Worm (Caenorhabditis elegans): Measurements from ENCODE around the gene C11E4.6.

C11E4.6 gene

DNA sequence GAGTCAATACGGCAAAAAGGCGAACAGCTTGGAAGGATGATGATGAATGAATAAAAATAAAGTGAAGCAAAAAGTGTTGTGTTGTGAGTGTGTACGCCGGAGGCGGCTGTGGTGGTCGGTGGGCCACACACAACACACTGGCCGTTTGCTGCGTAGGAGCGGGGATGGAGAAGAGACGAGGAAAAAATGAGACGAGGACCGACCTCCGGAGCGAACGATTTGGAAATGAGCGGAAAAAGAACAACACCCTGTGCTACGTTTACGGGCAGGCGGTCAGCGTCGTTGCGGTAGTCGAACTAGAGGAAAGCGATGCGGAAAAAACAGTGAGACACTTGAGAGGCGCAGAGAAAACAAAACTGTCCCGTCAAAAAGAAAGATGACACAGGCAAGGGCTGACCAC is 26.8 kb downstream of the C11E4.6 start (continued):
- TF ChIP-seq mep-1 (tag; optimal IDR thresholded peaks at IDR 0.05), result no peak
- no peak for TF ChIP-seq efl-1 (optimal IDR thresholded peaks at IDR 0.05)
- TF ChIP-seq efl-1 (GFP tag; optimal IDR thresholded peaks at IDR 0.05 in 1 of 2), result peak in 1 of 2 experiments; percentile 53
- TF ChIP-seq lin-14 (GFP tag; optimal IDR thresholded peaks at IDR 0.05), result peak; percentile 20
- no peak for TF ChIP-seq Y116A8C.19 (tag; optimal IDR thresholded peaks at IDR 0.05; ENCODE audit: borderline replicate concordance)

DNA sequence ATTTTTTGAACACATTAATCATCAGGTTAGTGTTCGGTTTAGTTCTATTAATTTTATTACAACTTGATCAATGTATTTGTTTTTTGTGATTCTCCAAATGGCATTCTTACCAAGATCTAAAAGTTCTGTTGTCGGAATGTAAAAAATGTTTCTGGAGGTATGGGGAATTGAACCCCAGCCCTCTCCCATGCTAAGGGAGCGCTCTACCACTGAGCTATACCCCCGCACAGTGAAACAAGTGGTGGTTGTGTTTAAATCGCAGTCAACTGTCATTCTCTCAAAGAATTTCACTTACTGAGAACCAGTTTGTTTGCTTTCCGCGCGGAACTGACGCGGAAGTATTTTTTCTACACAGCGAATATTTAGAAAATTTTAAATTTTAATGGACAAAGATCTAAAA is 27.3 kb downstream of the C11E4.6 start:
- TF ChIP-seq pax-3 (tag; optimal IDR thresholded peaks at IDR 0.05) (no peak), lsy-2 (tag; optimal IDR thresholded peaks at IDR 0.05) (peak in 1 of 2 experiments; percentile 37), xbp-1 (tag; optimal IDR thresholded peaks at IDR 0.05) (peak; percentile 53), alr-1 (tag; optimal IDR thresholded peaks at IDR 0.05; ENCODE audit: borderline replicate concordance) (no peak), ceh-8 (GFP tag; optimal IDR thresholded peaks at IDR 0.05) (no peak), nhr-11 (tag; optimal IDR thresholded peaks at IDR 0.05) (no peak), efl-3 (GFP tag; optimal IDR thresholded peaks at IDR 0.05) (no peak), mdl-1 (tag; optimal IDR thresholded peaks at IDR 0.05) (no peak), nhr-47 (tag; optimal IDR thresholded peaks at IDR 0.05) (peak; percentile 57), isw-1 (GFP tag; IDR thresholded peaks at IDR 0.05) (no peak), C04F5.9 (tag; optimal IDR thresholded peaks at IDR 0.05) (no peak), mab-9 (GFP tag; IDR thresholded peaks at IDR 0.05) (no peak), fkh-4 (tag; optimal IDR thresholded peaks at IDR 0.05; ENCODE audit: borderline replicate concordance) (no peak), nhr-76 (tag; optimal IDR thresholded peaks at IDR 0.05) (no peak), skn-1 (tag; optimal IDR thresholded peaks at IDR 0.05) (peak; percentile 15), nhr-77 (tag; optimal IDR thresholded peaks at IDR 0.05) (peak; percentile 16), jun-1 (tag; optimal IDR thresholded peaks at IDR 0.05) (no peak), lin-14 (GFP tag; optimal IDR thresholded peaks at IDR 0.05) (peak; percentile 31), efl-1 (optimal IDR thresholded peaks at IDR 0.05) (no peak), efl-1 (GFP tag; optimal IDR thresholded peaks at IDR 0.05 in 1 of 2) (peak in 1 of 2 experiments; percentile 80), C16A3.4 (tag; optimal IDR thresholded peaks at IDR 0.05) (no peak), aly-2 (tag; optimal IDR thresholded peaks at IDR 0.05) (peak; percentile 11), unc-98 (GFP tag; IDR thresholded peaks at IDR 0.05) (no peak), ztf-11 (tag; optimal IDR thresholded peaks at IDR 0.05) (no peak), grh-1 (GFP tag; IDR thresholded peaks at IDR 0.05) (no peak), dsc-1 (tag; optimal IDR thresholded peaks at IDR 0.05) (peak; percentile 37), snu-23 (GFP tag; optimal IDR thresholded peaks at IDR 0.05) (peak; percentile 38), nhr-237 (tag; optimal IDR thresholded peaks at IDR 0.05) (no peak), unc-30 (tag; optimal IDR thresholded peaks at IDR 0.05) (no peak), tbx-2 (tag; optimal IDR thresholded peaks at IDR 0.05) (no peak), lin-35 (GFP tag; optimal IDR thresholded peaks at IDR 0.05) (peak in 1 of 2 experiments; percentile 34), fos-1 (tag; optimal IDR thresholded peaks at IDR 0.05) (no peak), nhr-71 (tag; optimal IDR thresholded peaks at IDR 0.05) (peak; percentile 63), lin-15B (tag; optimal IDR thresholded peaks at IDR 0.05) (no peak), lin-39 (tag; optimal IDR thresholded peaks at IDR 0.05) (no peak), hlh-17 (GFP tag; optimal IDR thresholded peaks at IDR 0.05; ENCODE audit: borderline replicate concordance) (no peak), nhr-20 (tag; optimal IDR thresholded peaks at IDR 0.05) (no peak), elt-2 (tag; optimal IDR thresholded peaks at IDR 0.05) (no peak), ceh-63 (GFP tag; optimal IDR thresholded peaks at IDR 0.05) (no peak), F16B12.6 (tag; optimal IDR thresholded peaks at IDR 0.05) (no peak), nhr-90 (tag; optimal IDR thresholded peaks at IDR 0.05; ENCODE audit: poor library complexity) (peak; percentile 16), lin-13 (GFP tag; optimal IDR thresholded peaks at IDR 0.05) (peak; percentile 8), mep-1 (tag; optimal IDR thresholded peaks at IDR 0.05) (no peak), unc-86 (tag; optimal IDR thresholded peaks at IDR 0.05) (no peak), ets-5 (GFP tag; IDR thresholded peaks at IDR 0.05) (no peak), sup-37 (GFP tag; optimal IDR thresholded peaks at IDR 0.05) (no peak), zag-1 (tag; optimal IDR thresholded peaks at IDR 0.05) (no peak), lir-3 (tag; optimal IDR thresholded peaks at IDR 0.05; ENCODE audit: poor library complexity) (no peak), tlp-1 (tag; optimal IDR thresholded peaks at IDR 0.05) (no peak), hpl-2 (GFP tag; optimal IDR thresholded peaks at IDR 0.05) (no peak)
